Worm (Caenorhabditis elegans) whole organism, L2 larva: Measurements from ENCODE around the gene disl-2.

Source experiments
- C34F6.9 ChIP-seq: fragments of 150-350 bp; optimal IDR thresholded peaks from 2 replicates; lab custom pipeline; 2014; ENCODE audit warnings: missing biosample characterization, missing genetic modification characterization
- F13H6.1 ChIP-seq: sonication (generic microtip); optimal IDR thresholded peaks from 2 replicates; lab custom pipeline; 2016; ENCODE audit warnings: missing genetic modification characterization, missing compliant biosample characterization
- R02D3.7 ChIP-seq: fragments of 150-350 bp; optimal IDR thresholded peaks from 2 replicates; lab custom pipeline; 2014; ENCODE audit warnings: missing biosample characterization, missing genetic modification characterization
- Y55F3AM.14 ChIP-seq: fragments of 200-800 bp; sonication (Bioruptor generic); optimal IDR thresholded peaks from 2 replicates; lab custom pipeline; 2018; ENCODE audit warnings: mild to moderate bottlenecking, missing genetic modification characterization, missing compliant biosample characterization
- ZK546.5 ChIP-seq: sonication (generic microtip); optimal IDR thresholded peaks from 2 replicates; lab custom pipeline; 2017; ENCODE audit warnings: missing biosample characterization, missing genetic modification characterization
- alr-1 ChIP-seq: fragments of 150-350 bp; optimal IDR thresholded peaks from 2 replicates; lab custom pipeline; 2014; ENCODE audit warnings: missing biosample characterization, missing genetic modification characterization
- aly-2 ChIP-seq: fragments of 150-350 bp; optimal IDR thresholded peaks from 2 replicates; lab custom pipeline; 2014; ENCODE audit warnings: missing biosample characterization, missing genetic modification characterization
- ama-1 ChIP-seq: fragments of 150-350 bp; optimal IDR thresholded peaks from 2 replicates; lab custom pipeline; 2018; ENCODE audit warnings: inconsistent platforms
- blmp-1 ChIP-seq: sonication (generic microtip); optimal IDR thresholded peaks from 2 replicates; lab custom pipeline; 2017; ENCODE audit warnings: missing genetic modification characterization, mild to moderate bottlenecking, missing compliant biosample characterization, antibody characterized with exemption, moderate library complexity; ENCODE audit not compliant: insufficient read depth
- ceh-16 ChIP-seq: fragments of 150-350 bp; optimal IDR thresholded peaks from 2 replicates; lab custom pipeline; 2014; ENCODE audit warnings: missing biosample characterization, missing genetic modification characterization
- ceh-82 ChIP-seq: fragments of 150-350 bp; optimal IDR thresholded peaks from 2 replicates; lab custom pipeline; 2014; ENCODE audit warnings: missing biosample characterization, missing genetic modification characterization
- crh-2 ChIP-seq: sonication (generic microtip); optimal IDR thresholded peaks from 2 replicates; lab custom pipeline; 2017; ENCODE audit warnings: missing biosample characterization, missing genetic modification characterization
- dmd-4 ChIP-seq: sonication (generic microtip); optimal IDR thresholded peaks from 2 replicates; lab custom pipeline; 2017; ENCODE audit warnings: missing biosample characterization, missing genetic modification characterization
- egl-27 ChIP-seq: sonication (generic microtip); optimal IDR thresholded peaks from 3 replicates; lab custom pipeline; 2017; ENCODE audit warnings: missing biosample characterization, missing genetic modification reagents, missing genetic modification characterization
- elt-1 ChIP-seq: fragments of 150-350 bp; optimal IDR thresholded peaks from 2 replicates; lab custom pipeline; 2014; ENCODE audit warnings: missing biosample characterization, missing genetic modification characterization
- elt-3 ChIP-seq: sonication (generic microtip); optimal IDR thresholded peaks from 2 replicates; lab custom pipeline; 2017; ENCODE audit warnings: missing biosample characterization, missing genetic modification characterization
- fos-1 ChIP-seq: fragments of 150-350 bp; optimal IDR thresholded peaks from 2 replicates; lab custom pipeline; 2014; ENCODE audit warnings: missing biosample characterization, missing genetic modification characterization
- gmeb-1 ChIP-seq: fragments of 150-350 bp; optimal IDR thresholded peaks from 2 replicates; lab custom pipeline; 2014; ENCODE audit warnings: missing biosample characterization, missing genetic modification characterization
- lin-11 ChIP-seq: fragments of 150-350 bp; sonication (generic microtip); optimal IDR thresholded peaks from 2 replicates; lab custom pipeline; 2014; ENCODE audit warnings: missing biosample characterization, missing genetic modification characterization, inconsistent platforms, mixed read lengths
- lin-13 ChIP-seq: fragments of 150-350 bp; optimal IDR thresholded peaks from 2 replicates; lab custom pipeline; 2014; ENCODE audit warnings: missing biosample characterization, missing genetic modification reagents, missing genetic modification characterization
- lin-39 ChIP-seq: fragments of 150-350 bp; optimal IDR thresholded peaks from 2 replicates; lab custom pipeline; 2014; ENCODE audit warnings: missing biosample characterization, missing genetic modification reagents, missing genetic modification characterization
- lsy-2 ChIP-seq, 2 experiments: fragments of 150-350 bp in 1 of 2; sonication (generic microtip) in 1 of 2; optimal IDR thresholded peaks; 2 replicates each; lab custom pipeline; 2014 to 2017; ENCODE audit warnings: missing biosample characterization in 2 of 2, missing genetic modification characterization in 2 of 2
- mab-5 ChIP-seq: fragments of 150-350 bp; optimal IDR thresholded peaks from 2 replicates; lab custom pipeline; 2014; ENCODE audit warnings: missing biosample characterization, missing genetic modification characterization
- mdl-1 ChIP-seq, 2 experiments: fragments of 150-350 bp in 1 of 2; sonication (generic microtip) in 1 of 2; optimal IDR thresholded peaks; 2 replicates each; lab custom pipeline; 2017; ENCODE audit warnings: missing biosample characterization in 2 of 2, missing genetic modification characterization in 2 of 2
- nhr-10 ChIP-seq: sonication (generic microtip); optimal IDR thresholded peaks from 2 replicates; lab custom pipeline; 2017; ENCODE audit warnings: missing biosample characterization, missing genetic modification characterization
- nhr-11 ChIP-seq: fragments of 150-350 bp; optimal IDR thresholded peaks from 2 replicates; lab custom pipeline; 2014; ENCODE audit warnings: missing biosample characterization, missing genetic modification characterization
- nhr-12 ChIP-seq: fragments of 150-350 bp; optimal IDR thresholded peaks from 2 replicates; lab custom pipeline; 2014; ENCODE audit warnings: missing biosample characterization, missing genetic modification characterization
- nhr-129 ChIP-seq: fragments of 150-350 bp; optimal IDR thresholded peaks from 2 replicates; lab custom pipeline; 2014; ENCODE audit warnings: missing biosample characterization, missing genetic modification characterization
- nhr-21 ChIP-seq: fragments of 150-350 bp; optimal IDR thresholded peaks from 2 replicates; lab custom pipeline; 2014; ENCODE audit warnings: missing biosample characterization, missing genetic modification characterization
- nhr-23 ChIP-seq: fragments of 150-350 bp; optimal IDR thresholded peaks from 2 replicates; lab custom pipeline; 2014; ENCODE audit warnings: missing biosample characterization, missing genetic modification reagents, missing genetic modification characterization
- nhr-6 ChIP-seq: fragments of 150-350 bp; optimal IDR thresholded peaks from 2 replicates; lab custom pipeline; 2014; ENCODE audit warnings: missing biosample characterization, missing genetic modification characterization
- peb-1 ChIP-seq: fragments of 150-350 bp; optimal IDR thresholded peaks from 2 replicates; lab custom pipeline; 2014; ENCODE audit warnings: missing biosample characterization, missing genetic modification characterization
- sem-4 ChIP-seq: fragments of 150-350 bp; optimal IDR thresholded peaks from 2 replicates; lab custom pipeline; 2014; ENCODE audit warnings: missing biosample characterization, missing genetic modification reagents, missing genetic modification characterization
- skn-1 ChIP-seq: sonication (generic microtip); optimal IDR thresholded peaks from 2 replicates; lab custom pipeline; 2017; ENCODE audit warnings: missing biosample characterization, missing genetic modification characterization
- sma-3 ChIP-seq: sonication (generic microtip); optimal IDR thresholded peaks from 2 replicates; lab custom pipeline; 2016; ENCODE audit warnings: missing genetic modification reagents, missing genetic modification characterization, missing compliant biosample characterization
- sma-9 ChIP-seq, 2 experiments: fragments of 150-350 bp in 1 of 2; sonication (generic microtip) in 1 of 2; optimal IDR thresholded peaks; 2 replicates each; lab custom pipeline; 2014 to 2016; ENCODE audit warnings: missing genetic modification characterization in 2 of 2, mild to moderate bottlenecking in 1 of 2, missing biosample characterization in 1 of 2, missing compliant biosample characterization in 1 of 2, missing genetic modification reagents in 1 of 2, moderate library complexity in 1 of 2
- unc-39 ChIP-seq: fragments of 150-350 bp; optimal IDR thresholded peaks from 2 replicates; lab custom pipeline; 2014; ENCODE audit warnings: missing biosample characterization, missing genetic modification characterization
- zag-1 ChIP-seq: fragments of 150-350 bp; optimal IDR thresholded peaks from 2 replicates; lab custom pipeline; 2014; ENCODE audit warnings: missing biosample characterization, missing genetic modification characterization
- ztf-1 ChIP-seq: fragments of 200-800 bp; sonication (Bioruptor generic); conservative IDR thresholded peaks from 2 replicates; pipeline ENCODE4 v1.3.6; 2022; ENCODE audit warnings: missing genetic modification characterization, missing compliant biosample characterization
- ztf-11 ChIP-seq: sonication (generic microtip); optimal IDR thresholded peaks from 2 replicates; lab custom pipeline; 2017; ENCODE audit warnings: missing biosample characterization, missing genetic modification characterization

disl-2 gene

ce11 chrIII:5464850-5465249 is 21.9 kb downstream of the disl-2 start:
- TF ChIP-seq F13H6.1, result no peak
- no peak for TF ChIP-seq ceh-16
- TF ChIP-seq lin-39 (tag; lab: Kevin White, UChicago), result no peak
- no peak for TF ChIP-seq lin-13 (GFP tag; lab: Kevin White, UChicago)
- no peak for TF ChIP-seq nhr-11
- peak; percentile 57 for TF ChIP-seq nhr-21
- TF ChIP-seq ceh-82 (tag; lab: Kevin White, UChicago), result no peak
- no peak for TF ChIP-seq sem-4 (tag; lab: Kevin White, UChicago)
- TF ChIP-seq lin-11 (tag; lab: Kevin White, UChicago), result no peak
- TF ChIP-seq nhr-12 (tag; lab: Kevin White, UChicago), result no peak
- no peak for TF ChIP-seq mdl-1 (tag; optimal IDR thresholded peaks at IDR 0.05; lab: Kevin White, UChicago)
- TF ChIP-seq dmd-4, result no peak
- peak; percentile 46 for TF ChIP-seq sma-3 (GFP tag; lab: Kevin White, UChicago)
- peak; percentile 65 for TF ChIP-seq sma-9 (GFP tag; optimal IDR thresholded peaks at IDR 0.05; lab: Kevin White, UChicago)
- no peak for TF ChIP-seq sma-9 (tag; optimal IDR thresholded peaks at IDR 0.05; lab: Kevin White, UChicago)
- TF ChIP-seq ztf-1 (GFP tag; lab: Robert Waterston, UW), result no peak
- TF ChIP-seq elt-1, result no peak
- TF ChIP-seq ztf-11 (tag; lab: Kevin White, UChicago), result no peak
- no peak for TF ChIP-seq unc-39 (tag; lab: Kevin White, UChicago)
- TF ChIP-seq skn-1 (tag; lab: Kevin White, UChicago), result no peak
- TF ChIP-seq fos-1, result peak; percentile 29
- no peak for TF ChIP-seq ama-1
- TF ChIP-seq elt-3, result no peak
- no peak for TF ChIP-seq C34F6.9
- no peak for TF ChIP-seq crh-2
- TF ChIP-seq blmp-1 (tag; lab: Kevin White, UChicago), result no peak
- no peak for TF ChIP-seq nhr-10 (tag; lab: Kevin White, UChicago)
- no peak for TF ChIP-seq alr-1
- no peak for TF ChIP-seq R02D3.7 (tag; lab: Kevin White, UChicago)
- TF ChIP-seq egl-27 (tag; lab: Kevin White, UChicago), result no peak
- no peak for TF ChIP-seq Y55F3AM.14 (GFP tag; lab: Kevin White, UChicago)
- TF ChIP-seq mab-5 (tag; lab: Kevin White, UChicago), result no peak
- TF ChIP-seq nhr-23 (tag; lab: Kevin White, UChicago), result no peak
- TF ChIP-seq, all 48 proteins: peak for 4

ce11 chrIII:5469090-5469489 is 26.1 kb downstream of the disl-2 start:
- TF ChIP-seq dmd-4 (no peak), nhr-21 (no peak), fos-1 (no peak)

- TF ChIP-seq lsy-2 (tag; optimal IDR thresholded peaks at IDR 0.05; lab: Kevin White, UChicago), result peak in 1 of 2 experiments; percentile 2
- TF ChIP-seq F13H6.1, result no peak
- peak; percentile 80 for TF ChIP-seq sma-9 (GFP tag; optimal IDR thresholded peaks at IDR 0.05; lab: Kevin White, UChicago)
- TF ChIP-seq sma-9 (tag; optimal IDR thresholded peaks at IDR 0.05; lab: Kevin White, UChicago), result no peak
- TF ChIP-seq R02D3.7 (tag; lab: Kevin White, UChicago), result no peak
- TF ChIP-seq ama-1, result no peak
- no peak for TF ChIP-seq unc-39 (tag; lab: Kevin White, UChicago)
- no peak for TF ChIP-seq skn-1 (tag; lab: Kevin White, UChicago)
- peak; percentile 97 for TF ChIP-seq sma-3 (GFP tag; lab: Kevin White, UChicago)
- no peak for TF ChIP-seq crh-2
- TF ChIP-seq Y55F3AM.14 (GFP tag; lab: Kevin White, UChicago), result no peak
- TF ChIP-seq aly-2 (tag; lab: Kevin White, UChicago), result no peak
- peak; percentile 35 for TF ChIP-seq gmeb-1 (tag; lab: Kevin White, UChicago)
- TF ChIP-seq nhr-129 (tag; lab: Kevin White, UChicago), result no peak
- TF ChIP-seq sem-4 (tag; lab: Kevin White, UChicago), result no peak
- peak; percentile 27 for TF ChIP-seq blmp-1 (tag; lab: Kevin White, UChicago)
- TF ChIP-seq nhr-23 (tag; lab: Kevin White, UChicago), result no peak
- no peak for TF ChIP-seq nhr-12 (tag; lab: Kevin White, UChicago)
- no peak for TF ChIP-seq lin-13 (GFP tag; lab: Kevin White, UChicago)
- TF ChIP-seq nhr-6 (tag; lab: Kevin White, UChicago), result no peak
- no peak for TF ChIP-seq elt-1
- no peak for TF ChIP-seq zag-1 (tag; lab: Kevin White, UChicago)
- TF ChIP-seq peb-1 (tag; lab: Kevin White, UChicago), result no peak
- TF ChIP-seq nhr-10 (tag; lab: Kevin White, UChicago), result no peak
- TF ChIP-seq elt-3, result no peak
- peak; percentile 14 for TF ChIP-seq fos-1
- peak; percentile 54 for TF ChIP-seq nhr-21
- no peak for TF ChIP-seq ZK546.5 (tag; lab: Kevin White, UChicago)
- TF ChIP-seq egl-27 (tag; lab: Kevin White, UChicago), result peak; percentile 68
- TF ChIP-seq mdl-1 (tag; optimal IDR thresholded peaks at IDR 0.05; lab: Kevin White, UChicago), result no peak
Measured at ce11 chrIII:5472693-5473092, 29.7 kb downstream of the disl-2 start.
